Fruit fly (Drosophila melanogaster): Measurements from ENCODE around the gene CG10405.

The CG10405 gene

dm6 chr3R:16498859-16499258, 44.6 kb downstream of the CG10405 start, which contains the start of gene Gr89a:
Gene Gr89a (minus strand): TSS chr3R:16498959.
- TF ChIP-seq cic (GFP tag; optimal IDR thresholded peaks at IDR 0.05) (no peak), Hr96 (GFP tag; optimal IDR thresholded peaks at IDR 0.05) (no peak), tj (GFP tag; optimal IDR thresholded peaks at IDR 0.05) (no peak), CG33017 (tag; optimal IDR thresholded peaks at IDR 0.05) (no peak), Crg-1 (GFP tag; optimal IDR thresholded peaks at IDR 0.05) (no peak), CG12768 (GFP tag; optimal IDR thresholded peaks at IDR 0.05) (no peak), CG7045 (GFP tag; optimal IDR thresholded peaks at IDR 0.05) (no peak), bab1 (GFP tag; optimal IDR thresholded peaks at IDR 0.05) (no peak), CG1620 (GFP tag; optimal IDR thresholded peaks at IDR 0.05) (no peak), Clk (GFP tag; optimal IDR thresholded peaks at IDR 0.05) (no peak)

dm6 chr3R:16500919-16501851, 46.9 kb downstream of the CG10405 start, which contains the start of gene Decay:
Gene Decay (minus strand): TSS chr3R:16501050.
- TF ChIP-seq Hr96 (GFP tag; optimal IDR thresholded peaks at IDR 0.05) (peak; percentile 26), CG11617 (GFP tag; optimal IDR thresholded peaks at IDR 0.05) (peak; percentile 33), CG14711 (tag; optimal IDR thresholded peaks at IDR 0.05) (no peak), pad (GFP tag; optimal IDR thresholded peaks at IDR 0.05) (peak; percentile 94), CG1620 (GFP tag; optimal IDR thresholded peaks at IDR 0.05) (no peak), kay (GFP tag; ENCODE audit: borderline replicate concordance) (peak; percentile 53)

- TF ChIP-seq Hr96 (GFP tag; optimal IDR thresholded peaks at IDR 0.05) (no peak), CG33017 (tag; optimal IDR thresholded peaks at IDR 0.05) (no peak), Clk (GFP tag; optimal IDR thresholded peaks at IDR 0.05) (no peak), CG1620 (GFP tag; optimal IDR thresholded peaks at IDR 0.05) (no peak), pad (GFP tag; optimal IDR thresholded peaks at IDR 0.05) (no peak), ovo (GFP tag; optimal IDR thresholded peaks at IDR 0.05) (no peak), cnc (optimal IDR thresholded peaks at IDR 0.05) (no peak), cic (GFP tag; optimal IDR thresholded peaks at IDR 0.05) (no peak)
These were observed 48.5 kb downstream of the CG10405 start, which contains the start of gene CG42342 for dm6 chr3R:16502595-16503305. Gene CG42342 (plus strand): TSS chr3R:16502770.

- TF ChIP-seq kay (GFP tag; ENCODE audit: borderline replicate concordance) = no peak
- no peak for TF ChIP-seq cic (GFP tag; optimal IDR thresholded peaks at IDR 0.05)
- TF ChIP-seq pad (GFP tag; optimal IDR thresholded peaks at IDR 0.05) = no peak
- TF ChIP-seq Hr96 (GFP tag; optimal IDR thresholded peaks at IDR 0.05) = no peak
- no peak for TF ChIP-seq Mnt (GFP tag; optimal IDR thresholded peaks at IDR 0.05)
- TF ChIP-seq cnc (optimal IDR thresholded peaks at IDR 0.05) = no peak
- TF ChIP-seq ovo (GFP tag; optimal IDR thresholded peaks at IDR 0.05) = no peak
- TF ChIP-seq CG33017 (tag; optimal IDR thresholded peaks at IDR 0.05) = no peak
- TF ChIP-seq Crg-1 (GFP tag; optimal IDR thresholded peaks at IDR 0.05) = no peak
- no peak for TF ChIP-seq CG7045 (GFP tag; optimal IDR thresholded peaks at IDR 0.05)
- no peak for TF ChIP-seq bab1 (GFP tag; optimal IDR thresholded peaks at IDR 0.05)
- no peak for TF ChIP-seq CG14711 (tag; optimal IDR thresholded peaks at IDR 0.05)
- no peak for TF ChIP-seq CG5204 (GFP tag; optimal IDR thresholded peaks at IDR 0.05)
- TF ChIP-seq CG1620 (GFP tag; optimal IDR thresholded peaks at IDR 0.05) = no peak
These were observed 50.2 kb downstream of the CG10405 start for dm6 chr3R:16504541-16504940.

Data from whole organism, adult.